Worm (Caenorhabditis elegans): ENCODE results near the gene kin-30.
"Not testable (repeated sequence)": the region's sequence is repeated elsewhere in the genome, so short reads cannot be mapped to it uniquely, and the experiment has no call there.

DNA sequence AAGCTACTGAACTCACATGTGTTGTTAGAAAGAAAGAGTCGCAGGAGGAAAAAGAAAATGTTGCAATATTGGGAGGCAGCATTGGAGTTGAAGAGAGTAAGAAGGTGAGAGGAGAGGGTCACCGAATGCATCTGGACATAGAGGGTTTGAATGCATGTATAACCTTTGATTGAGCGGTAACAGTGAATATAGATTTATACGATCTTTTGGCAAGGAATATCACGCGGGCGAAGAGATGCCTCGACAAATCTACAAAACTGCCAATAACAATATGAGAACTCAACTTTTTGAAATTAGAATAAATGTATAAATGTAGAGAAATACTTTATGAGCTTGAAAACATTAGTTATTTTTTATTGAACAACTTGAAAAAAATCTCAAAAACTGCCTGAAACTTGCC, 17.8 kb downstream of the kin-30 start, which contains the start of gene M01B2.10:
- not testable (repeated sequence) for TF ChIP-seq ceh-82, elt-3, nhr-129, nhr-237, snpc-4, elt-1 (tag; optimal IDR thresholded peaks at IDR 0.05)
